Worm (Caenorhabditis elegans) whole organism, young adult: ENCODE data around the gene str-56.

Source experiments
- B0261.1 ChIP-seq: sonication (generic microtip); optimal IDR thresholded peaks from 2 replicates; lab custom pipeline; 2016; ENCODE audit warnings: mild to moderate bottlenecking, missing genetic modification characterization, moderate library complexity, missing compliant biosample characterization
- F23B12.7 ChIP-seq: sonication (generic microtip); optimal IDR thresholded peaks from 2 replicates; lab custom pipeline; 2017; ENCODE audit warnings: missing genetic modification characterization, mild to moderate bottlenecking, missing compliant biosample characterization, antibody characterized with exemption, moderate library complexity; ENCODE audit not compliant: insufficient read depth
- F37B4.10 ChIP-seq: fragments of 200-800 bp; sonication (Bioruptor generic); IDR thresholded peaks from 2 replicates; pipeline ENCODE4 v1.3.6; 2022; ENCODE audit warnings: missing genetic modification characterization, missing compliant biosample characterization
- K12H6.12 ChIP-seq: fragments of 200-800 bp; sonication (Bioruptor generic); optimal IDR thresholded peaks from 2 replicates; lab custom pipeline; 2018; ENCODE audit warnings: mild to moderate bottlenecking, missing genetic modification characterization, missing compliant biosample characterization
- Y53G8AR.9 ChIP-seq: fragments of 200-800 bp; sonication (Bioruptor generic); conservative IDR thresholded peaks from 2 replicates; pipeline ENCODE4 v1.3.6; 2022; ENCODE audit warnings: missing genetic modification reagents, missing genetic modification characterization, missing compliant biosample characterization
- Y67H2A.10 ChIP-seq: fragments of 200-800 bp; sonication (Bioruptor generic); conservative IDR thresholded peaks from 2 replicates; pipeline ENCODE4 v1.3.6; 2022; ENCODE audit warnings: missing genetic modification reagents, missing genetic modification characterization, missing compliant biosample characterization
- attf-3 ChIP-seq: fragments of 200-800 bp; sonication (Bioruptor generic); conservative IDR thresholded peaks from 2 replicates; pipeline ENCODE4 v1.3.6; 2022; ENCODE audit warnings: missing genetic modification reagents, missing genetic modification characterization, missing compliant biosample characterization
- attf-5 ChIP-seq: fragments of 200-800 bp; sonication (Bioruptor generic); optimal IDR thresholded peaks from 2 replicates; lab custom pipeline; 2018; ENCODE audit warnings: mild to moderate bottlenecking, missing genetic modification characterization, missing compliant biosample characterization
- ceh-100 ChIP-seq: fragments of 200-800 bp; sonication (Bioruptor generic); IDR thresholded peaks from 2 replicates; pipeline ENCODE4 v1.3.6; 2022; ENCODE audit warnings: missing genetic modification reagents, missing genetic modification characterization, missing compliant biosample characterization
- ceh-79 ChIP-seq: sonication (generic microtip); optimal IDR thresholded peaks from 2 replicates; lab custom pipeline; 2017; ENCODE audit warnings: mild to moderate bottlenecking, missing genetic modification characterization, missing compliant biosample characterization
- dpff-1 ChIP-seq: sonication (generic microtip); optimal IDR thresholded peaks from 2 replicates; lab custom pipeline; 2017; ENCODE audit warnings: mild to moderate bottlenecking, missing genetic modification characterization, missing compliant biosample characterization
- egl-44 ChIP-seq: fragments of 200-800 bp; sonication (Bioruptor generic); IDR thresholded peaks from 2 replicates; pipeline ENCODE4 v1.3.6; 2022; ENCODE audit warnings: missing genetic modification reagents, missing genetic modification characterization, missing compliant biosample characterization
- ekl-4 ChIP-seq: fragments of 200-800 bp; sonication (Bioruptor generic); IDR thresholded peaks from 2 replicates; pipeline ENCODE4 v1.3.6; 2022; ENCODE audit warnings: missing genetic modification reagents, missing genetic modification characterization, missing compliant biosample characterization
- gei-17 ChIP-seq: fragments of 200-800 bp; sonication (Bioruptor generic); optimal IDR thresholded peaks from 2 replicates; lab custom pipeline; 2018; ENCODE audit warnings: mild to moderate bottlenecking, missing genetic modification characterization, missing compliant biosample characterization
- hrde-1 ChIP-seq: sonication (generic microtip); optimal IDR thresholded peaks from 2 replicates; lab custom pipeline; 2016; ENCODE audit warnings: missing genetic modification characterization, mild to moderate bottlenecking, missing compliant biosample characterization, moderate library complexity, missing genotype, missing genetic modification reagents, borderline replicate concordance
- lag-1 ChIP-seq: fragments of 200-800 bp; sonication (Bioruptor generic); IDR thresholded peaks from 2 replicates; pipeline ENCODE4 v1.3.6; 2022; ENCODE audit warnings: missing genetic modification reagents, missing genetic modification characterization, missing compliant biosample characterization
- let-526 ChIP-seq: fragments of 200-800 bp; sonication (Bioruptor generic); IDR thresholded peaks from 2 replicates; pipeline ENCODE4 v1.3.6; 2022; ENCODE audit warnings: missing genetic modification reagents, missing genetic modification characterization, missing compliant biosample characterization
- lsy-27 ChIP-seq: sonication (generic microtip); optimal IDR thresholded peaks from 2 replicates; lab custom pipeline; 2017; ENCODE audit warnings: missing genetic modification characterization, mild to moderate bottlenecking, missing compliant biosample characterization, antibody characterized with exemption, missing genotype, borderline replicate concordance; ENCODE audit not compliant: insufficient read depth
- mel-28 ChIP-seq: sonication (generic microtip); optimal IDR thresholded peaks from 2 replicates; lab custom pipeline; 2016; ENCODE audit warnings: borderline replicate concordance, mild to moderate bottlenecking, missing genetic modification characterization, missing compliant biosample characterization
- nfya-1 ChIP-seq: sonication (generic microtip); optimal IDR thresholded peaks from 2 replicates; lab custom pipeline; 2017; ENCODE audit warnings: antibody characterized with exemption, missing compliant biosample characterization, missing genetic modification characterization, borderline replicate concordance; ENCODE audit not compliant: insufficient read depth
- nfya-2 ChIP-seq: fragments of 200-800 bp; sonication (Bioruptor generic); IDR thresholded peaks from 2 replicates; pipeline ENCODE4 v1.3.6; 2022; ENCODE audit warnings: missing genetic modification reagents, missing genetic modification characterization, missing compliant biosample characterization
- nfyb-1 ChIP-seq: fragments of 200-800 bp; sonication (Bioruptor generic); IDR thresholded peaks from 2 replicates; pipeline ENCODE4 v1.3.6; 2022; ENCODE audit warnings: missing genetic modification reagents, missing genetic modification characterization, missing compliant biosample characterization
- nhr-90 ChIP-seq: sonication (generic microtip); optimal IDR thresholded peaks from 2 replicates; lab custom pipeline; 2016; ENCODE audit warnings: missing genotype, mild to moderate bottlenecking, missing genetic modification characterization, missing compliant biosample characterization
- rec-8 ChIP-seq, 2 experiments: sonication (generic microtip); optimal IDR thresholded peaks; 2 replicates each; lab custom pipeline; 2016; ENCODE audit warnings: mild to moderate bottlenecking in 2 of 2, missing genetic modification characterization in 2 of 2, missing genetic modification reagents in 2 of 2, missing genotype in 2 of 2, missing biosample characterization in 1 of 2, missing compliant biosample characterization in 1 of 2, moderate library complexity in 1 of 2
- sea-2 ChIP-seq: fragments of 200-800 bp; sonication (Bioruptor generic); IDR thresholded peaks from 2 replicates; pipeline ENCODE4 v1.3.6; 2022; ENCODE audit warnings: missing genetic modification characterization, missing compliant biosample characterization
- somi-1 ChIP-seq: fragments of 200-800 bp; sonication (Bioruptor generic); optimal IDR thresholded peaks from 2 replicates; lab custom pipeline; 2018; ENCODE audit warnings: mild to moderate bottlenecking, missing genetic modification characterization, missing compliant biosample characterization
- sptf-2 ChIP-seq: fragments of 200-800 bp; sonication (Bioruptor generic); optimal IDR thresholded peaks from 2 replicates; lab custom pipeline; 2018; ENCODE audit warnings: mild to moderate bottlenecking, missing genetic modification characterization, missing compliant biosample characterization
- tbp1 ChIP-seq: fragments of 200-800 bp; sonication (Bioruptor generic); optimal IDR thresholded peaks from 2 replicates; lab custom pipeline; 2018; ENCODE audit warnings: mild to moderate bottlenecking, missing genetic modification characterization, missing compliant biosample characterization
- tbx-9 ChIP-seq: sonication (generic microtip); optimal IDR thresholded peaks from 2 replicates; lab custom pipeline; 2016; ENCODE audit warnings: borderline replicate concordance, missing genetic modification characterization, inconsistent platforms, missing compliant biosample characterization
- ztf-18 ChIP-seq: sonication (generic microtip); optimal IDR thresholded peaks from 2 replicates; lab custom pipeline; 2016; ENCODE audit warnings: missing genotype, mild to moderate bottlenecking, missing genetic modification characterization, missing compliant biosample characterization
- ztf-26 ChIP-seq: sonication (generic microtip); optimal IDR thresholded peaks from 2 replicates; lab custom pipeline; 2017; ENCODE audit warnings: missing genetic modification characterization, missing compliant biosample characterization
- ztf-3 ChIP-seq: fragments of 200-800 bp; sonication (Bioruptor generic); optimal IDR thresholded peaks from 2 replicates; lab custom pipeline; 2018; ENCODE audit warnings: mild to moderate bottlenecking, missing genetic modification characterization, missing compliant biosample characterization

Gene str-56

DNA sequence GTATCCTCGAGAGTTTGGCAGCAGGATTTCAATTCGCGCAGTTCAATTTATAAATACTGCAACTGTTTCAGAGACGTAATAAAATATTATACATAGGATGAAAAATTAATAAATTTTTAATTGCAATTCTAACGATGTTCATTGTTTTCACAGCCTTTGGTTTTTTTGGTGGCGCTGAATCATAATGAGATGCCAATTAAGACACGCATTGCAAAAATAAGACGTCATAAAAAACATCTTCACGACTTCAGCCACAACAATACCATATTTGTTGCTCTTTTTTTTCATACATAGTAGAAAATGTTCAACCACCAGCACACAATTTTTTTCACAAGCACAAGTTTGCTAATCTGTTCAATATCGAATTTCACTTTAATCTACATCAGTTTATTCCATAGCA is at the start of gene str-56:
Gene str-56 (plus strand): TSS at position 301 of the 400 bp plus-strand sequence.
- TF ChIP-seq F37B4.10 (GFP tag; lab: Robert Waterston, UW) (no peak), attf-3 (GFP tag; lab: Robert Waterston, UW) (no peak), attf-5 (no peak), ztf-3 (GFP tag; lab: Kevin White, UChicago) (no peak), egl-44 (no peak)
- TF ChIP-seq, all 124 proteins: peak for 0

DNA sequence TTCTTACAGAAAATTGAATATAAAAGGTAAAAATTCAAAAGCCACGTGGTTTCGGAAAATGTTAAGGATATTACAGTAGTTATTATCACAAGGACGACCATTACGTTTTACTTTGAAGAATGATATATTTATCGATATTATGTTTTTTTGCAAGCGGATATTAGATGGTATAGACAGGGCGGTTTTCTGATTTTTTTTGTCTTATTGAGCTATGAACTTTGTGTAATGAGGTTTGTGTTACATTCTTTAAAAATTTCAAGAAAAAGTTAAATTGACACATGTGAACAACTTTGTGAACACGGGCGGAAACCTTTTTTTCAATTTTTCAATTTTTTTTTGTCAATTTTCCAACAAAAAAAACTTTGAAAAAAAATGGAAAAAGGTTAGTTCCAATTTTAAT is 47.5 kb upstream of the str-56 start, which contains the start of gene srbc-50:
Gene srbc-50 (minus strand): TSS at position 101 of the 400 bp plus-strand sequence.
- TF ChIP-seq sptf-2 (GFP tag; lab: Kevin White, UChicago), result no peak
- TF ChIP-seq nfyb-1, result no peak
- no peak for TF ChIP-seq K12H6.12
- no peak for TF ChIP-seq nfya-1 (tag; lab: Kevin White, UChicago)
- TF ChIP-seq let-526, result no peak
- no peak for TF ChIP-seq ekl-4 (GFP tag; lab: Robert Waterston, UW)
- no peak for TF ChIP-seq lag-1
- TF ChIP-seq dpff-1 (tag; lab: Kevin White, UChicago), result no peak
- TF ChIP-seq tbp1, result no peak
- TF ChIP-seq ztf-26 (tag; lab: Kevin White, UChicago), result no peak
- no peak for TF ChIP-seq sea-2 (GFP tag; lab: Robert Waterston, UW)
- TF ChIP-seq hrde-1 (tag; lab: Kevin White, UChicago), result no peak
- no peak for TF ChIP-seq ceh-79 (tag; lab: Kevin White, UChicago)
- no peak for TF ChIP-seq nfya-2 (GFP tag; lab: Robert Waterston, UW)
- TF ChIP-seq gei-17 (GFP tag; lab: Kevin White, UChicago), result no peak
- no peak for TF ChIP-seq ztf-18 (tag; lab: Kevin White, UChicago)

DNA sequence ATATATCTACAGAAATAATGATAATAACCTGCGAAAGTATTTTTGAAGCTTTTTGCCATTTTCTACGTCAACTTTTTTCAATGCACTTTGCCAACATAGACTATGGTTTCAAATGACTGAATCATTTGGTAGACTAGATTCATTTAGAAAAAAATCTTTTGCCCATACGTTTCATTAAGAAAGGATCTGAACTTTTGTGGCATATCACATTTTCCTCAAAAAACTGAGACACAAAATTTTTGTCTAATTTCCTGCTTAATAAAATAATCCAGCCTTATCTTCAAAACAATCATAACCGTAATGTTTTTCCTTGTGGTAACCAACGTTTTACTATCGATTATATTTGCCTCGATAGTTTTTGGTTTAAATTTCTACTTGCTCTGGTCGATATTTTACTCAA is 46.3 kb upstream of the str-56 start, which contains the start of gene srbc-51:
Gene srbc-51 (plus strand): TSS at position 301 of the 400 bp plus-strand sequence.
- TF ChIP-seq rec-8 (tag; optimal IDR thresholded peaks at IDR 0.05; lab: Kevin White, UChicago), result no peak
- TF ChIP-seq, all 124 proteins: peak for 0

DNA sequence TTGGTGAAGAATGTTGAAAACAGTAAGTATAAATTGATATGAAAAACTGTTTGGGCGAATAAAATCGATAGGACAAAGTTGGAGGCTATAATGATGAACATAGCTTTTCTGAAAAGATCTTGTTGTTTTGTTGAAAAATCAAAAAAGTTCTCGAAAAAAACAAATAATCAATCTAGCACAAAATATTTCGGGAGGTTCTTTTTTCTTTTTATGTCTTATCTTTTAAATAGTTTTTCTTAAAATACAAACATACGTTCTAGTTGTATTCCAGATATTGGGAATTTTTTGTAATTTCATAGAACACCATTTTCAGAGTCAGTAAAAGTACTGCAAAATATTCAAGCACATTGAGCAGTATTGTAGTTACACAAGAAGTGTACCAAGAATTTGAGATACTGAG is 42.5 kb upstream of the str-56 start, which contains the start of gene srbc-55:
Gene srbc-55 (minus strand): TSS at position 101 of the 400 bp plus-strand sequence.
- TF ChIP-seq ceh-100 (GFP tag; lab: Robert Waterston, UW) (no peak), lsy-27 (tag; lab: Kevin White, UChicago) (no peak)

DNA sequence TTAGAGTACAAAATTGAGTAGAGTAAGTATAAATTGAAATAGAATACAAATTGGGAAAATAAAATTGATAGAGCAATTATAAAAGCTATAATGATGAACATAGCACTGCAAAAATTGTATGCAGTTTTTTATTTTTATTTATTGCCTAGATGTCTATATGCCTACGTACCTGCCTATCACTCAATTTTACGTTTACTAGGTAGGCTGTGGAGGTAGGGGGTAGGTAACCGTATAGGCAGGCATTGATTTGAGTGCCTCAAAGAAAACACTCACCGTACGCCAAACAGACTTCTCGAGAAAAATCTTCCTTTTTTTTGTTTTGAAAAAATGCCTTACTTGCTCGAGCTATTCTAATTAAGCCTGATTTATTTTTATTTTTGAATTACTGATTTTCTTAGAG is 40.8 kb upstream of the str-56 start, which contains the start of gene srbc-56:
Gene srbc-56 (minus strand): TSS at position 101 of the 400 bp plus-strand sequence.
- TF ChIP-seq mel-28 (tag; lab: Kevin White, UChicago) (no peak), B0261.1 (tag; lab: Kevin White, UChicago) (no peak), Y67H2A.10 (GFP tag; lab: Robert Waterston, UW) (no peak), hrde-1 (tag; lab: Kevin White, UChicago) (no peak), dpff-1 (tag; lab: Kevin White, UChicago) (no peak), Y53G8AR.9 (GFP tag; lab: Robert Waterston, UW) (no peak), somi-1 (GFP tag; lab: Kevin White, UChicago) (no peak), F23B12.7 (tag; lab: Kevin White, UChicago) (no peak), tbx-9 (tag; lab: Kevin White, UChicago) (no peak), K12H6.12 (no peak), nhr-90 (tag; lab: Kevin White, UChicago) (no peak), nfya-1 (tag; lab: Kevin White, UChicago) (no peak)
